Fruit fly (Drosophila melanogaster): ENCODE data around the gene hyx.

DNA sequence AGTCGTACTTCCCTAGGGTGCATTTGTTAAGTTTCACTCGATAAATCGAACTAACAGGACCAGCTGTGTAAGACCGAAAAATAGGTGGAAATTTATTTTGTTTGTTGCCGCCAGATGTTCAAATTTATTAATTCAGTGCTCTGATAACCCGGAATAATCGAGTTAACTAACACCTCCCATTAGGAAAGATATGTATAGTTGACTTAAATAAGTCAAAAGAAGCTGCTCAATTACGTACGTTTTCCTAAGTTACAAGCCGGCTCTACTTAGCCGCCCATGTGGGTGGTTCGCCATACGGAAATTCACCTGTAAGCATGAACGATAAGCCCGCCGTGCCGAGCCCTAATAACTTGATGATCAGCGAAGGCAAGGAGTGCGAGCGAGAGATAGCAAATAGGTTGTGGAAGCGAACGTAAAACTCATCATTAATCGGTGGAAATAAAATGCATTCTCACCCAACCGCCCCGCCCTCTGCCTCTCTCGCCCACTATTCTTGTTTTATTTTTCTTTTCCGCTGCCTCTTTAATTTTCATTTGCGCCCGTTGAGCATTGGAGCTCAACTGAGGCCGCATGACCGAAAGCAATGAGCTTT, 15.4 kb downstream of the hyx start:
- no peak for TF ChIP-seq CG32121 (GFP tag; IDR thresholded peaks at IDR 0.05)
- TF ChIP-seq Snoo (tag; optimal IDR thresholded peaks at IDR 0.05), result peak; percentile 10
- TF ChIP-seq Pif1B (GFP tag; optimal IDR thresholded peaks at IDR 0.05), result peak; percentile 22
- no peak for TF ChIP-seq fd96Ca (GFP tag; IDR thresholded peaks at IDR 0.05)
- TF ChIP-seq CG13204 (GFP tag; optimal IDR thresholded peaks at IDR 0.05), result no peak

Measured in whole organism, pupa.